Fruit fly (Drosophila melanogaster) whole organism, embryonic: ENCODE results near the gene CG12594.

Experiments
- Atf3 ChIP-seq: fragments of 200-800 bp; sonication (Bioruptor generic); optimal IDR thresholded peaks from 3 replicates; lab custom pipeline; 2016; ENCODE audit warnings: missing biosample characterization, missing genetic modification characterization
- Blimp-1 ChIP-seq: fragments of 200-800 bp; sonication (Bioruptor generic); optimal IDR thresholded peaks from 3 replicates; lab custom pipeline; 2018; ENCODE audit warnings: missing biosample characterization, missing genetic modification characterization, mild to moderate bottlenecking, moderate library complexity, missing genetic modification reagents
- BtbVII ChIP-seq: fragments of 200-800 bp; sonication (Bioruptor generic); optimal IDR thresholded peaks from 3 replicates; lab custom pipeline; 2017; ENCODE audit warnings: missing biosample characterization, mild to moderate bottlenecking, missing genetic modification characterization
- CG10543 ChIP-seq: fragments of 200-800 bp; sonication (Bioruptor generic); optimal IDR thresholded peaks from 3 replicates; lab custom pipeline; 2017; ENCODE audit warnings: missing biosample characterization, mild to moderate bottlenecking, missing genetic modification characterization, moderate library complexity
- CG11696 ChIP-seq: fragments of 200-800 bp; sonication (Bioruptor generic); IDR thresholded peaks from 2 replicates; pipeline ENCODE4 v1.3.6; 2022; ENCODE audit warnings: missing biosample characterization, missing genetic modification characterization
- CG13123 ChIP-seq: fragments of 200-800 bp; sonication (Bioruptor generic); optimal IDR thresholded peaks from 2 replicates; lab custom pipeline; 2016; ENCODE audit warnings: missing biosample characterization, missing genetic modification characterization
- CG13424 ChIP-seq: fragments of 200-800 bp; sonication (Bioruptor generic); optimal IDR thresholded peaks from 2 replicates; lab custom pipeline; 2019; ENCODE audit warnings: missing biosample characterization, mild to moderate bottlenecking, missing genetic modification characterization, moderate library complexity
- CG14667 ChIP-seq: fragments of 200-800 bp; sonication (Bioruptor generic); IDR thresholded peaks from 2 replicates; pipeline ENCODE4 v1.3.6; 2022; ENCODE audit warnings: missing biosample characterization, missing genetic modification characterization
- CG14860 ChIP-seq: fragments of 200-800 bp; sonication (Bioruptor generic); IDR thresholded peaks from 3 replicates; pipeline ENCODE4 v1.3.6; 2022; ENCODE audit warnings: missing biosample characterization, missing genetic modification characterization; ENCODE audit not compliant: partially characterized antibody
- CG1603 ChIP-seq: fragments of 200-800 bp; sonication (Bioruptor generic); optimal IDR thresholded peaks from 2 replicates; lab custom pipeline; 2019; ENCODE audit warnings: missing biosample characterization, mild to moderate bottlenecking, missing genetic modification characterization, moderate library complexity
- CG17186 ChIP-seq: fragments of 200-800 bp; sonication (Bioruptor generic); optimal IDR thresholded peaks from 3 replicates; lab custom pipeline; 2017; ENCODE audit warnings: missing biosample characterization, missing genetic modification reagents, missing genetic modification characterization
- CG30020 ChIP-seq: fragments of 200-800 bp; optimal IDR thresholded peaks from 2 replicates; lab custom pipeline; 2019; ENCODE audit warnings: missing biosample characterization, mild to moderate bottlenecking, missing genetic modification characterization, moderate library complexity
- CG32772 ChIP-seq: fragments of 200-800 bp; sonication (Bioruptor generic); IDR thresholded peaks from 2 replicates; pipeline ENCODE4 v1.3.6; 2022; ENCODE audit warnings: missing biosample characterization, missing genetic modification characterization
- CG4404 ChIP-seq: fragments of 200-800 bp; sonication (Bioruptor generic); IDR thresholded peaks from 2 replicates; pipeline ENCODE4 v1.3.6; 2022; ENCODE audit warnings: missing biosample characterization, missing genetic modification characterization
- CG6175 ChIP-seq: fragments of 200-800 bp; sonication (Bioruptor generic); IDR thresholded peaks from 3 replicates; pipeline ENCODE4 v1.3.6; 2022; ENCODE audit warnings: missing biosample characterization, missing genetic modification characterization
- CG6791 ChIP-seq: fragments of 200-800 bp; sonication (Bioruptor generic); IDR thresholded peaks from 3 replicates; pipeline ENCODE4 v1.3.6; 2022; ENCODE audit warnings: missing biosample characterization, missing genetic modification characterization; ENCODE audit not compliant: partially characterized antibody
- CG8089 ChIP-seq: fragments of 200-800 bp; sonication (Bioruptor generic); optimal IDR thresholded peaks from 3 replicates; lab custom pipeline; 2016; ENCODE audit warnings: missing biosample characterization, missing genetic modification characterization
- CG8924 ChIP-seq: fragments of 200-800 bp; optimal IDR thresholded peaks from 3 replicates; lab custom pipeline; 2019; ENCODE audit warnings: missing biosample characterization, mild to moderate bottlenecking, missing genetic modification characterization, moderate library complexity
- CG9817 ChIP-seq: fragments of 200-800 bp; sonication (Bioruptor generic); optimal IDR thresholded peaks from 2 replicates; lab custom pipeline; 2018; ENCODE audit warnings: missing biosample characterization, mild to moderate bottlenecking, missing genetic modification characterization, moderate library complexity
- CTCF ChIP-seq: fragments of 200-800 bp; sonication (Bioruptor generic); optimal IDR thresholded peaks from 2 replicates; lab custom pipeline; 2017; ENCODE audit warnings: missing biosample characterization, mild to moderate bottlenecking, missing genetic modification characterization, moderate library complexity
- Camta ChIP-seq: fragments of 200-800 bp; sonication (Bioruptor generic); optimal IDR thresholded peaks from 2 replicates; lab custom pipeline; 2016; ENCODE audit warnings: missing biosample characterization, missing genetic modification characterization
- D ChIP-seq, 2 experiments: fragments of 200-800 bp in 1 of 2; fragments of >200 bp in 1 of 2; sonication (Bioruptor generic) in 1 of 2; optimal IDR thresholded peaks; 2 replicates in 1 of 2; 3 replicates in 1 of 2; lab custom pipeline; 2017; ENCODE audit warnings: mild to moderate bottlenecking in 1 of 2, missing biosample characterization in 1 of 2, missing genetic modification characterization in 1 of 2, missing genetic modification reagents in 1 of 2
- Deaf1 ChIP-seq: fragments of 200-800 bp; optimal IDR thresholded peaks from 3 replicates; lab custom pipeline; 2019; ENCODE audit warnings: missing biosample characterization, mild to moderate bottlenecking, missing genetic modification characterization, moderate library complexity
- Dp ChIP-seq: fragments of 200-800 bp; sonication (Bioruptor generic); optimal IDR thresholded peaks from 2 replicates; lab custom pipeline; 2018; ENCODE audit warnings: missing biosample characterization, mild to moderate bottlenecking, missing genetic modification characterization, moderate library complexity
- Ets97D ChIP-seq: fragments of 200-800 bp; sonication (Bioruptor generic); optimal IDR thresholded peaks from 3 replicates; lab custom pipeline; 2016; ENCODE audit warnings: missing biosample characterization, missing genetic modification characterization
- Fer1 ChIP-seq: fragments of 200-800 bp; sonication (Bioruptor generic); optimal IDR thresholded peaks from 2 replicates; lab custom pipeline; 2017; ENCODE audit warnings: missing biosample characterization, mild to moderate bottlenecking, missing genetic modification characterization
- GATAe ChIP-seq: fragments of 200-800 bp; sonication (Bioruptor generic); conservative IDR thresholded peaks from 2 replicates; pipeline ENCODE4 v1.3.6; 2022; ENCODE audit warnings: missing biosample characterization, missing genetic modification characterization
- Mad ChIP-seq: fragments of 200-800 bp; sonication (Bioruptor generic); optimal IDR thresholded peaks from 2 replicates; lab custom pipeline; 2016; ENCODE audit warnings: missing biosample characterization, missing genetic modification characterization
- Nf-YA ChIP-seq: fragments of 200-800 bp; sonication (Bioruptor generic); IDR thresholded peaks from 2 replicates; pipeline ENCODE4 v1.3.6; 2022; ENCODE audit warnings: missing biosample characterization, missing genetic modification characterization
- Oaz ChIP-seq: fragments of 200-800 bp; sonication (Bioruptor generic); IDR thresholded peaks from 2 replicates; pipeline ENCODE4 v1.3.6; 2022; ENCODE audit warnings: missing biosample characterization, missing genetic modification characterization
- Ravus ChIP-seq: fragments of 200-800 bp; sonication (Bioruptor generic); IDR thresholded peaks from 2 replicates; pipeline ENCODE4 v1.3.6; 2022; ENCODE audit warnings: missing biosample characterization, missing genetic modification characterization
- Six4 ChIP-seq: fragments of 200-800 bp; sonication (Bioruptor generic); optimal IDR thresholded peaks from 2 replicates; lab custom pipeline; 2016; ENCODE audit warnings: missing biosample characterization, missing genetic modification characterization
- Stat92E ChIP-seq, 3 experiments: fragments of >200 bp in 2 of 3; fragments of 200-800 bp in 1 of 3; sonication (Bioruptor generic) in 1 of 3; optimal IDR thresholded peaks; 2 replicates each; lab custom pipeline; 2017 to 2019; ENCODE audit warnings: missing biosample characterization in 3 of 3, missing genetic modification characterization in 3 of 3, mild to moderate bottlenecking in 1 of 3, moderate library complexity in 1 of 3
- al ChIP-seq: fragments of 200-800 bp; sonication (Bioruptor generic); IDR thresholded peaks from 2 replicates; pipeline ENCODE4 v1.3.6; 2022; ENCODE audit warnings: missing biosample characterization, missing genetic modification characterization
- ap ChIP-seq: fragments of 200-800 bp; sonication (Bioruptor generic); IDR thresholded peaks from 2 replicates; pipeline ENCODE4 v1.3.6; 2022; ENCODE audit warnings: missing biosample characterization, missing genetic modification characterization
- ato ChIP-seq: fragments of 200-800 bp; sonication (Bioruptor generic); IDR thresholded peaks from 2 replicates; pipeline ENCODE4 v1.3.6; 2022; ENCODE audit warnings: missing biosample characterization, missing genetic modification characterization; ENCODE audit not compliant: partially characterized antibody
- bbx ChIP-seq: fragments of 200-800 bp; sonication (Bioruptor generic); IDR thresholded peaks from 2 replicates; pipeline ENCODE4 v1.3.6; 2022; ENCODE audit warnings: missing biosample characterization, missing genetic modification characterization; ENCODE audit not compliant: partially characterized antibody
- cwo ChIP-seq: fragments of 200-800 bp; sonication (Bioruptor generic); optimal IDR thresholded peaks from 3 replicates; lab custom pipeline; 2017; ENCODE audit warnings: missing biosample characterization, missing genetic modification characterization, mild to moderate bottlenecking, moderate library complexity, missing genetic modification reagents
- danr ChIP-seq: fragments of 200-800 bp; sonication (Bioruptor generic); IDR thresholded peaks from 2 replicates; pipeline ENCODE4 v1.3.6; 2022; ENCODE audit warnings: missing biosample characterization, missing genetic modification characterization
- en ChIP-seq: fragments of 200-800 bp; sonication (Bioruptor generic); optimal IDR thresholded peaks from 2 replicates; lab custom pipeline; 2016; ENCODE audit warnings: missing biosample characterization, missing genetic modification characterization
- eve ChIP-seq, 2 experiments: fragments of >200 bp; optimal IDR thresholded peaks; 2 replicates each; lab custom pipeline; 2017; ENCODE audit warnings: missing biosample characterization in 2 of 2, missing genetic modification characterization in 2 of 2
- klu ChIP-seq: fragments of 200-800 bp; sonication (Bioruptor generic); IDR thresholded peaks from 2 replicates; pipeline ENCODE4 v1.3.6; 2022; ENCODE audit warnings: missing biosample characterization, missing genetic modification characterization
- lov ChIP-seq, 2 experiments: fragments of 200-800 bp in 1 of 2; fragments of >200 bp in 1 of 2; sonication (Bioruptor generic) in 1 of 2; IDR thresholded peaks in 1 of 2; optimal IDR thresholded peaks in 1 of 2; 2 replicates in 1 of 2; 3 replicates in 1 of 2; pipeline versions ENCODE4 v1.3.6 to Lab custom; 2017 to 2022; ENCODE audit warnings: missing biosample characterization in 1 of 2, missing genetic modification characterization in 1 of 2
- mirr ChIP-seq: fragments of 200-800 bp; sonication (Bioruptor generic); optimal IDR thresholded peaks from 3 replicates; lab custom pipeline; 2018; ENCODE audit warnings: missing biosample characterization, mild to moderate bottlenecking, missing genetic modification characterization
- nerfin-1 ChIP-seq: fragments of 200-800 bp; sonication (Bioruptor generic); optimal IDR thresholded peaks from 3 replicates; lab custom pipeline; 2019; ENCODE audit warnings: missing biosample characterization, mild to moderate bottlenecking, missing genetic modification characterization, moderate library complexity
- ssp ChIP-seq: fragments of 200-800 bp; sonication (Bioruptor generic); IDR thresholded peaks from 2 replicates; pipeline ENCODE4 v1.3.6; 2022; ENCODE audit warnings: missing biosample characterization, missing genetic modification characterization
- tgo ChIP-seq: fragments of 200-800 bp; sonication (Bioruptor generic); IDR thresholded peaks from 3 replicates; pipeline ENCODE4 v1.3.6; 2022; ENCODE audit warnings: missing biosample characterization, missing genetic modification characterization
- tin ChIP-seq: fragments of 200-800 bp; sonication (Bioruptor generic); optimal IDR thresholded peaks from 3 replicates; lab custom pipeline; 2016; ENCODE audit warnings: missing biosample characterization, missing genetic modification characterization
- wdn ChIP-seq: fragments of 200-800 bp; sonication (Bioruptor generic); IDR thresholded peaks from 2 replicates; pipeline ENCODE4 v1.3.6; 2022; ENCODE audit warnings: missing biosample characterization, missing genetic modification characterization

The CG12594 gene

dm6 chr3R:11779357-11780018, 58.0 kb downstream of the CG12594 start (continued):
- TF ChIP-seq Six4 (GFP tag; lab: Kevin White, UChicago) (peak; percentile 57), al (GFP tag; lab: Robert Waterston, UW) (no peak), Mad (GFP tag; lab: Kevin White, UChicago) (peak; percentile 56), wdn (GFP tag; lab: Robert Waterston, UW) (0 out of 2 replicates have a peak, but pooled peaks have one; percentile 23), klu (GFP tag; lab: Robert Waterston, UW) (no peak), ato (GFP tag; lab: Robert Waterston, UW) (no peak), D (optimal IDR thresholded peaks at IDR 0.05; lab: Kevin White, UChicago) (no peak), D (GFP tag; optimal IDR thresholded peaks at IDR 0.05; lab: Kevin White, UChicago) (peak; percentile 79), CG13424 (peak; percentile 81), CG1603 (tag; lab: Kevin White, UChicago) (peak; percentile 64), BtbVII (peak; percentile 49), Camta (GFP tag; lab: Kevin White, UChicago) (peak; percentile 68), CG30020 (tag; lab: Kevin White, UChicago) (peak; percentile 10), Dp (GFP tag; lab: Kevin White, UChicago) (no peak), CG14667 (GFP tag; lab: Robert Waterston, UW) (no peak), nerfin-1 (tag; lab: Kevin White, UChicago) (peak; percentile 61), GATAe (no peak), Ets97D (GFP tag; lab: Kevin White, UChicago) (peak; percentile 3), Blimp-1 (GFP tag; lab: Kevin White, UChicago) (no peak), cwo (GFP tag; lab: Kevin White, UChicago) (no peak), Ravus (GFP tag; lab: Robert Waterston, UW) (no peak), Nf-YA (no peak), CG17186 (GFP tag; lab: Kevin White, UChicago) (peak; percentile 46), CTCF (no peak), CG6175 (GFP tag; lab: Robert Waterston, UW) (no peak), ap (peak; percentile 58), mirr (GFP tag; lab: Kevin White, UChicago) (no peak), en (peak; percentile 39), CG9817 (tag; lab: Kevin White, UChicago) (peak; percentile 5), Deaf1 (tag; lab: Kevin White, UChicago) (no peak), CG13123 (peak; percentile 55), tgo (GFP tag; lab: Robert Waterston, UW) (peak; percentile 52; the same call in 2 of the 3 replicates), danr (GFP tag; lab: Robert Waterston, UW) (no peak), CG11696 (GFP tag; lab: Robert Waterston, UW) (no peak), CG6791 (GFP tag; lab: Robert Waterston, UW) (no peak), CG14860 (GFP tag; lab: Robert Waterston, UW) (no peak), lov (optimal IDR thresholded peaks at IDR 0.05; lab: Kevin White, UChicago) (no peak), lov (GFP tag; IDR thresholded peaks at IDR 0.05; lab: Robert Waterston, UW) (no peak; the same call in 1 of the 3 replicates), CG10543 (GFP tag; lab: Kevin White, UChicago) (no peak), tin (GFP tag; lab: Kevin White, UChicago) (peak; percentile 68), CG8924 (tag; lab: Kevin White, UChicago) (peak; percentile 87), eve (GFP tag; optimal IDR thresholded peaks at IDR 0.05; lab: Kevin White, UChicago) (peak in 1 of 2 experiments; percentile 93), Atf3 (peak; percentile 36), CG8089 (GFP tag; lab: Kevin White, UChicago) (peak; percentile 31), Fer1 (GFP tag; lab: Kevin White, UChicago) (no peak), Oaz (GFP tag; lab: Robert Waterston, UW) (no peak), Stat92E (GFP tag; optimal IDR thresholded peaks at IDR 0.05; lab: Kevin White, UChicago) (no peak), CG32772 (GFP tag; lab: Robert Waterston, UW) (0 out of 2 replicates have a peak, but pooled peaks have one; percentile 19), CG4404 (peak; percentile 65), ssp (GFP tag; lab: Robert Waterston, UW) (peak; percentile 49; the same call in 1 of the 2 replicates), bbx (GFP tag; lab: Robert Waterston, UW) (no peak)
